Worm (Caenorhabditis elegans): ENCODE data around the gene lsy-27.

The lsy-27 gene

ce11 chrV:17312386-17312785 lies 37.6 kb downstream of the lsy-27 start, which contains the start of gene Y61B8B.3:
Gene Y61B8B.3 (minus strand): TSS chrV:17312486.
- TF ChIP-seq unc-62 (GFP tag; optimal IDR thresholded peaks at IDR 0.05) = no peak

ce11 chrV:17307926-17308325 lies 42.1 kb downstream of the lsy-27 start:
- no peak for TF ChIP-seq unc-62 (GFP tag; optimal IDR thresholded peaks at IDR 0.05)

- no peak for TF ChIP-seq unc-62 (GFP tag; optimal IDR thresholded peaks at IDR 0.05)
Measured at ce11 chrV:17303392-17303791, 46.6 kb downstream of the lsy-27 start.

ce11 chrV:17302754-17303153 lies 47.2 kb downstream of the lsy-27 start, which contains the start of gene sri-70:
Gene sri-70 (plus strand): TSS chrV:17303054.
- TF ChIP-seq unc-62 (GFP tag; optimal IDR thresholded peaks at IDR 0.05) = no peak

ce11 chrV:17301375-17301774 lies 48.6 kb downstream of the lsy-27 start, which contains the start of gene K10G4.5:
Gene K10G4.5 (minus strand): TSS chrV:17301475.
- TF ChIP-seq unc-62 (GFP tag; optimal IDR thresholded peaks at IDR 0.05) = no peak
